Worm (Caenorhabditis elegans) whole organism, young adult: ENCODE results near the gene mlc-3.
A peak's percentile ranks its signal among the peaks of the same experiment; 100 is the strongest.

Source experiments
- B0019.2 ChIP-seq: fragments of 200-800 bp; sonication (Bioruptor generic); conservative IDR thresholded peaks from 2 replicates; pipeline ENCODE4 v1.3.6; 2022; ENCODE audit warnings: missing genetic modification reagents, missing genetic modification characterization, missing compliant biosample characterization
- C06A6.2 ChIP-seq: fragments of 200-800 bp; sonication (Bioruptor generic); conservative IDR thresholded peaks from 2 replicates; pipeline ENCODE4 v1.3.6; 2022; ENCODE audit warnings: missing genetic modification characterization, missing compliant biosample characterization
- F23B12.7 ChIP-seq: sonication (generic microtip); optimal IDR thresholded peaks from 2 replicates; lab custom pipeline; 2017; ENCODE audit warnings: missing genetic modification characterization, mild to moderate bottlenecking, missing compliant biosample characterization, antibody characterized with exemption, moderate library complexity; ENCODE audit not compliant: insufficient read depth
- F49E8.2 ChIP-seq: sonication (generic microtip); optimal IDR thresholded peaks from 3 replicates; lab custom pipeline; 2017; ENCODE audit warnings: missing genetic modification characterization, mild to moderate bottlenecking, missing compliant biosample characterization, antibody characterized with exemption, moderate library complexity; ENCODE audit not compliant: insufficient read depth
- F55B11.4 ChIP-seq: sonication (generic microtip); optimal IDR thresholded peaks from 2 replicates; lab custom pipeline; 2016; ENCODE audit warnings: missing compliant biosample characterization, missing genetic modification characterization, borderline replicate concordance; ENCODE audit not compliant: insufficient read depth
- F57C9.4 ChIP-seq: sonication (generic microtip); optimal IDR thresholded peaks from 2 replicates; lab custom pipeline; 2017; ENCODE audit warnings: mild to moderate bottlenecking, missing genetic modification characterization, missing compliant biosample characterization
- K11D2.4 ChIP-seq: fragments of 200-800 bp; sonication (Bioruptor generic); IDR thresholded peaks from 2 replicates; pipeline ENCODE4 v1.3.6; 2022; ENCODE audit warnings: missing genetic modification reagents, missing genetic modification characterization, missing compliant biosample characterization
- T07F8.4 ChIP-seq: sonication (generic microtip); optimal IDR thresholded peaks from 2 replicates; lab custom pipeline; 2016; ENCODE audit warnings: mild to moderate bottlenecking, missing genetic modification characterization, moderate library complexity, missing compliant biosample characterization
- Y56A3A.18 ChIP-seq: fragments of 200-800 bp; sonication (Bioruptor generic); IDR thresholded peaks from 2 replicates; pipeline ENCODE4 v1.3.6; 2022; ENCODE audit warnings: missing genetic modification reagents, missing genetic modification characterization, missing compliant biosample characterization
- attf-6 ChIP-seq: fragments of 200-800 bp; sonication (Bioruptor generic); IDR thresholded peaks from 2 replicates; pipeline ENCODE4 v1.3.6; 2022; ENCODE audit warnings: missing genetic modification reagents, missing genetic modification characterization, missing compliant biosample characterization
- bed-2 ChIP-seq: fragments of 200-800 bp; sonication (Bioruptor generic); IDR thresholded peaks from 2 replicates; pipeline ENCODE4 v1.3.6; 2022; ENCODE audit warnings: missing genetic modification reagents, missing genetic modification characterization, missing compliant biosample characterization
- cebp-1 ChIP-seq, 2 experiments: fragments of 200-800 bp in 1 of 2; sonication (Bioruptor generic) in 1 of 2; sonication (generic microtip) in 1 of 2; IDR thresholded peaks in 1 of 2; optimal IDR thresholded peaks in 1 of 2; 2 replicates each; pipeline versions ENCODE4 v1.3.6 to Lab custom; 2017 to 2022; ENCODE audit warnings: missing compliant biosample characterization in 2 of 2, missing genetic modification characterization in 2 of 2, mild to moderate bottlenecking in 1 of 2, missing genetic modification reagents in 1 of 2, moderate library complexity in 1 of 2
- ceh-100 ChIP-seq: fragments of 200-800 bp; sonication (Bioruptor generic); IDR thresholded peaks from 2 replicates; pipeline ENCODE4 v1.3.6; 2022; ENCODE audit warnings: missing genetic modification reagents, missing genetic modification characterization, missing compliant biosample characterization
- ceh-58 ChIP-seq: fragments of 200-800 bp; sonication (Bioruptor generic); IDR thresholded peaks from 2 replicates; pipeline ENCODE4 v1.3.6; 2022; ENCODE audit warnings: missing genetic modification characterization, missing compliant biosample characterization
- dox-1 ChIP-seq: fragments of 200-800 bp; sonication (Bioruptor generic); IDR thresholded peaks from 2 replicates; pipeline ENCODE4 v1.3.6; 2022; ENCODE audit warnings: missing genetic modification reagents, missing genetic modification characterization, missing compliant biosample characterization
- dpl-1 ChIP-seq: fragments of 150-350 bp; optimal IDR thresholded peaks from 2 replicates; lab custom pipeline; 2014; ENCODE audit warnings: missing biosample characterization, missing genetic modification reagents, missing genetic modification characterization
- egl-44 ChIP-seq: fragments of 200-800 bp; sonication (Bioruptor generic); IDR thresholded peaks from 2 replicates; pipeline ENCODE4 v1.3.6; 2022; ENCODE audit warnings: missing genetic modification reagents, missing genetic modification characterization, missing compliant biosample characterization
- egrh-3 ChIP-seq: fragments of 200-800 bp; sonication (Bioruptor generic); IDR thresholded peaks from 2 replicates; pipeline ENCODE4 v1.3.6; 2022; ENCODE audit warnings: missing genetic modification reagents, missing genetic modification characterization, missing compliant biosample characterization
- ets-4 ChIP-seq: fragments of 200-800 bp; sonication (Bioruptor generic); optimal IDR thresholded peaks from 2 replicates; lab custom pipeline; 2018; ENCODE audit warnings: mild to moderate bottlenecking, missing genetic modification characterization, missing compliant biosample characterization
- gei-17 ChIP-seq: fragments of 200-800 bp; sonication (Bioruptor generic); optimal IDR thresholded peaks from 2 replicates; lab custom pipeline; 2018; ENCODE audit warnings: mild to moderate bottlenecking, missing genetic modification characterization, missing compliant biosample characterization
- him-1 ChIP-seq: sonication (generic microtip); optimal IDR thresholded peaks from 2 replicates; lab custom pipeline; 2016; ENCODE audit warnings: missing genotype, missing genetic modification reagents, missing genetic modification characterization, missing compliant biosample characterization
- hmg-1.2 ChIP-seq: fragments of 200-800 bp; sonication (Bioruptor generic); IDR thresholded peaks from 2 replicates; pipeline ENCODE4 v1.3.6; 2022; ENCODE audit warnings: missing genetic modification reagents, missing genetic modification characterization, missing compliant biosample characterization
- hrde-1 ChIP-seq: sonication (generic microtip); optimal IDR thresholded peaks from 2 replicates; lab custom pipeline; 2016; ENCODE audit warnings: missing genetic modification characterization, mild to moderate bottlenecking, missing compliant biosample characterization, moderate library complexity, missing genotype, missing genetic modification reagents, borderline replicate concordance
- lin-54 ChIP-seq: fragments of 200-800 bp; sonication (Bioruptor generic); optimal IDR thresholded peaks from 2 replicates; lab custom pipeline; 2018; ENCODE audit warnings: mild to moderate bottlenecking, missing genetic modification characterization, missing compliant biosample characterization
- lir-1 ChIP-seq: fragments of 200-800 bp; sonication (Bioruptor generic); conservative IDR thresholded peaks from 2 replicates; pipeline ENCODE4 v1.3.6; 2022; ENCODE audit warnings: missing genetic modification reagents, missing genetic modification characterization, missing compliant biosample characterization
- lsl-1 ChIP-seq: fragments of 200-800 bp; sonication (Bioruptor generic); optimal IDR thresholded peaks from 2 replicates; lab custom pipeline; 2018; ENCODE audit warnings: mild to moderate bottlenecking, missing genetic modification characterization, moderate library complexity, missing compliant biosample characterization
- madf-3 ChIP-seq: fragments of 200-800 bp; sonication (Bioruptor generic); IDR thresholded peaks from 2 replicates; pipeline ENCODE4 v1.3.6; 2022; ENCODE audit warnings: missing genetic modification reagents, missing genetic modification characterization, missing compliant biosample characterization
- madf-8 ChIP-seq: fragments of 200-800 bp; sonication (Bioruptor generic); conservative IDR thresholded peaks from 2 replicates; pipeline ENCODE4 v1.3.6; 2022; ENCODE audit warnings: missing genetic modification reagents, missing genetic modification characterization, missing compliant biosample characterization
- mcd-1 ChIP-seq: fragments of 200-800 bp; sonication (Bioruptor generic); IDR thresholded peaks from 2 replicates; pipeline ENCODE4 v1.3.6; 2022; ENCODE audit warnings: missing genetic modification reagents, missing genetic modification characterization, missing compliant biosample characterization
- nhr-80 ChIP-seq: sonication (generic microtip); optimal IDR thresholded peaks from 2 replicates; lab custom pipeline; 2016; ENCODE audit warnings: missing genetic modification characterization, missing compliant biosample characterization
- pha-4 ChIP-seq: fragments of 150-350 bp; sonication (generic microtip); optimal IDR thresholded peaks from 2 replicates; lab custom pipeline; 2014; ENCODE audit warnings: missing biosample characterization, missing genetic modification reagents, missing genetic modification characterization
- rcor-1 ChIP-seq: fragments of 200-800 bp; sonication (Bioruptor generic); IDR thresholded peaks from 2 replicates; pipeline ENCODE4 v1.3.6; 2022; ENCODE audit warnings: missing genetic modification reagents, missing genetic modification characterization, missing compliant biosample characterization
- rec-8 ChIP-seq, 2 experiments: sonication (generic microtip); optimal IDR thresholded peaks; 2 replicates each; lab custom pipeline; 2016; ENCODE audit warnings: mild to moderate bottlenecking in 2 of 2, missing genetic modification characterization in 2 of 2, missing genetic modification reagents in 2 of 2, missing genotype in 2 of 2, missing biosample characterization in 1 of 2, missing compliant biosample characterization in 1 of 2, moderate library complexity in 1 of 2
- repo-1 ChIP-seq: sonication (generic microtip); optimal IDR thresholded peaks from 2 replicates; lab custom pipeline; 2017; ENCODE audit warnings: mild to moderate bottlenecking, missing genetic modification characterization, missing compliant biosample characterization
- snpc-1.1 ChIP-seq: sonication (generic microtip); optimal IDR thresholded peaks from 2 replicates; lab custom pipeline; 2017; ENCODE audit warnings: missing genetic modification characterization, mild to moderate bottlenecking, missing compliant biosample characterization, antibody characterized with exemption, moderate library complexity, missing genotype, missing genetic modification reagents; ENCODE audit not compliant: insufficient read depth
- snpc-3.4 ChIP-seq: sonication (generic microtip); optimal IDR thresholded peaks from 2 replicates; lab custom pipeline; 2017; ENCODE audit warnings: missing genetic modification characterization, mild to moderate bottlenecking, missing compliant biosample characterization, antibody characterized with exemption, moderate library complexity, missing genotype, missing genetic modification reagents
- snpc-4 ChIP-seq, 5 experiments: fragments of 150-350 bp in 1 of 5; sonication (generic microtip) in 4 of 5; optimal IDR thresholded peaks; 2 replicates each; lab custom pipeline; 2014 to 2018; ENCODE audit warnings: missing genetic modification characterization in 5 of 5, missing biosample characterization in 3 of 5, antibody characterized with exemption in 2 of 5, mild to moderate bottlenecking in 2 of 5, missing compliant biosample characterization in 2 of 5, missing genotype in 2 of 5, moderate library complexity in 2 of 5, missing genetic modification reagents in 1 of 5
- somi-1 ChIP-seq: fragments of 200-800 bp; sonication (Bioruptor generic); optimal IDR thresholded peaks from 2 replicates; lab custom pipeline; 2018; ENCODE audit warnings: mild to moderate bottlenecking, missing genetic modification characterization, missing compliant biosample characterization
- tbp1 ChIP-seq: fragments of 200-800 bp; sonication (Bioruptor generic); optimal IDR thresholded peaks from 2 replicates; lab custom pipeline; 2018; ENCODE audit warnings: mild to moderate bottlenecking, missing genetic modification characterization, missing compliant biosample characterization
- tbx-9 ChIP-seq: sonication (generic microtip); optimal IDR thresholded peaks from 2 replicates; lab custom pipeline; 2016; ENCODE audit warnings: borderline replicate concordance, missing genetic modification characterization, inconsistent platforms, missing compliant biosample characterization
- ztf-22 ChIP-seq: fragments of 200-800 bp; sonication (Bioruptor generic); optimal IDR thresholded peaks from 2 replicates; lab custom pipeline; 2018; ENCODE audit warnings: mild to moderate bottlenecking, missing genetic modification characterization, moderate library complexity, missing compliant biosample characterization
- ztf-3 ChIP-seq: fragments of 200-800 bp; sonication (Bioruptor generic); optimal IDR thresholded peaks from 2 replicates; lab custom pipeline; 2018; ENCODE audit warnings: mild to moderate bottlenecking, missing genetic modification characterization, missing compliant biosample characterization
- ztf-6 ChIP-seq: fragments of 200-800 bp; sonication (Bioruptor generic); IDR thresholded peaks from 2 replicates; pipeline ENCODE4 v1.3.6; 2022; ENCODE audit warnings: missing genetic modification reagents, missing genetic modification characterization, missing compliant biosample characterization

mlc-3 gene

ce11 chrIII:5591668-5592149, 26.9 kb downstream of the mlc-3 start, which contains the start of the genes ddx-15 and ucr-1 (continued):
- TF ChIP-seq snpc-4 (GFP tag; optimal IDR thresholded peaks at IDR 0.05; lab: Kevin White, UChicago) = no peak
- TF ChIP-seq snpc-4 (tag; optimal IDR thresholded peaks at IDR 0.05; lab: Kevin White, UChicago) = peak in 2 of 4 experiments; percentile 1 to 45
- peak; percentile 8 for TF ChIP-seq snpc-1.1 (tag; lab: Kevin White, UChicago)
- TF ChIP-seq snpc-3.4 (tag; lab: Kevin White, UChicago) = peak; percentile 56
- TF ChIP-seq dox-1 (GFP tag; lab: Robert Waterston, UW) = peak; percentile 66
- TF ChIP-seq F49E8.2 (tag; lab: Kevin White, UChicago) = peak; percentile 21
- TF ChIP-seq lin-54 (GFP tag; lab: Kevin White, UChicago) = peak; percentile 64
- TF ChIP-seq ztf-3 (GFP tag; lab: Kevin White, UChicago) = no peak
- TF ChIP-seq him-1 (tag; lab: Kevin White, UChicago) = no peak
- TF ChIP-seq lsl-1 (GFP tag; lab: Kevin White, UChicago) = peak; percentile 66
- no peak for TF ChIP-seq C06A6.2
- TF ChIP-seq egl-44 (GFP tag; lab: Robert Waterston, UW) = no peak
- TF ChIP-seq madf-3 (GFP tag; lab: Robert Waterston, UW) = no peak
- no peak for TF ChIP-seq somi-1
- no peak for TF ChIP-seq T07F8.4 (tag; lab: Kevin White, UChicago)
- no peak for TF ChIP-seq F55B11.4 (tag; lab: Kevin White, UChicago)
- TF ChIP-seq F57C9.4 (tag; lab: Kevin White, UChicago) = no peak
- peak; percentile 31; the same call in 1 of the 2 replicates for TF ChIP-seq madf-8 (GFP tag; lab: Robert Waterston, UW)
- peak; percentile 20 for TF ChIP-seq nhr-80 (tag; lab: Kevin White, UChicago)
- peak; percentile 74 for TF ChIP-seq mcd-1 (GFP tag; lab: Robert Waterston, UW)
- TF ChIP-seq lir-1 = no peak
- TF ChIP-seq B0019.2 = peak; percentile 52; the same call in 1 of the 2 replicates
- TF ChIP-seq dpl-1 (GFP tag; lab: Kevin White, UChicago) = peak; percentile 53
- TF ChIP-seq gei-17 = no peak
- TF ChIP-seq ceh-100 (GFP tag; lab: Robert Waterston, UW) = no peak
- TF ChIP-seq egrh-3 (GFP tag; lab: Robert Waterston, UW) = no peak
- TF ChIP-seq tbp1 = peak; percentile 40
- no peak for TF ChIP-seq ztf-6
- TF ChIP-seq rcor-1 (GFP tag; lab: Robert Waterston, UW) = no peak

ce11 chrIII:5594350-5594749, 29.5 kb downstream of the mlc-3 start:
- TF ChIP-seq attf-6 (GFP tag; lab: Robert Waterston, UW) (no peak), ets-4 (GFP tag; lab: Kevin White, UChicago) (no peak), repo-1 (tag; lab: Kevin White, UChicago) (no peak), hrde-1 (tag; lab: Kevin White, UChicago) (peak; percentile 38), madf-3 (GFP tag; lab: Robert Waterston, UW) (peak; percentile 52; the same call in 1 of the 2 replicates), pha-4 (tag; lab: Kevin White, UChicago) (no peak), cebp-1 (GFP tag; IDR thresholded peaks at IDR 0.05; lab: Robert Waterston, UW) (no peak), cebp-1 (tag; optimal IDR thresholded peaks at IDR 0.05; lab: Kevin White, UChicago) (no peak), madf-8 (GFP tag; lab: Robert Waterston, UW) (no peak), rec-8 (tag; optimal IDR thresholded peaks at IDR 0.05; lab: Kevin White, UChicago) (no peak), F23B12.7 (no peak), tbx-9 (tag; lab: Kevin White, UChicago) (no peak), hmg-1.2 (GFP tag; lab: Robert Waterston, UW) (peak; percentile 33; the same call in 1 of the 2 replicates), snpc-4 (GFP tag; optimal IDR thresholded peaks at IDR 0.05; lab: Kevin White, UChicago) (no peak), snpc-4 (tag; optimal IDR thresholded peaks at IDR 0.05; lab: Kevin White, UChicago) (no peak), ztf-6 (no peak), ztf-22 (GFP tag; lab: Kevin White, UChicago) (no peak), him-1 (tag; lab: Kevin White, UChicago) (no peak), snpc-3.4 (tag; lab: Kevin White, UChicago) (no peak), ceh-58 (GFP tag; lab: Robert Waterston, UW) (no peak), Y56A3A.18 (GFP tag; lab: Robert Waterston, UW) (0 out of 2 replicates have a peak, but pooled peaks have one; percentile 35), bed-2 (GFP tag; lab: Robert Waterston, UW) (no peak), K11D2.4 (GFP tag; lab: Robert Waterston, UW) (no peak), F55B11.4 (tag; lab: Kevin White, UChicago) (no peak), C06A6.2 (no peak)
